Worm (Caenorhabditis elegans): ENCODE data around the gene kvs-2.

- no peak for TF ChIP-seq flt-1 (GFP tag; IDR thresholded peaks at IDR 0.05)
- no peak for TF ChIP-seq ama-1 (optimal IDR thresholded peaks at IDR 0.05)
- no peak for TF ChIP-seq aly-1 (tag; optimal IDR thresholded peaks at IDR 0.05)
- no peak for TF ChIP-seq hnd-1 (tag; optimal IDR thresholded peaks at IDR 0.05)
- no peak for TF ChIP-seq ets-7 (tag; optimal IDR thresholded peaks at IDR 0.05)
- no peak for TF ChIP-seq tra-4 (tag; optimal IDR thresholded peaks at IDR 0.05)
- no peak for TF ChIP-seq B0310.2 (tag; optimal IDR thresholded peaks at IDR 0.05)
- no peak for TF ChIP-seq sea-1 (GFP tag; conservative IDR thresholded peaks at IDR 0.05)
These were observed 5.3 kb upstream of the kvs-2 start for ce11 chrV:10630497-10630896.

Measured in whole organism, early embryonic.